Worm (Caenorhabditis elegans) whole organism, late embryonic: ENCODE data around the gene nep-11.
"Not testable (repeated sequence)": the region's sequence is repeated elsewhere in the genome, so short reads cannot be mapped to it uniquely, and the experiment has no call there.

ENCODE experiments used
- C38D4.7 ChIP-seq: fragments of 200-800 bp; sonication (Bioruptor generic); optimal IDR thresholded peaks from 2 replicates; lab custom pipeline; 2018; ENCODE audit warnings: mild to moderate bottlenecking, missing genetic modification characterization, moderate library complexity, missing compliant biosample characterization
- F13H6.1 ChIP-seq: sonication (generic microtip); optimal IDR thresholded peaks from 2 replicates; lab custom pipeline; 2016; ENCODE audit warnings: missing genetic modification characterization, missing compliant biosample characterization
- T23F11.4 ChIP-seq: fragments of 200-800 bp; sonication (Bioruptor generic); optimal IDR thresholded peaks from 2 replicates; lab custom pipeline; 2018; ENCODE audit warnings: mild to moderate bottlenecking, missing genetic modification characterization, missing compliant biosample characterization
- Y22D7AL.16 ChIP-seq: sonication (generic microtip); optimal IDR thresholded peaks from 2 replicates; lab custom pipeline; 2016; ENCODE audit warnings: missing genetic modification characterization, missing compliant biosample characterization
- ahr-1 ChIP-seq: sonication (generic microtip); optimal IDR thresholded peaks from 2 replicates; lab custom pipeline; 2016; ENCODE audit warnings: missing genetic modification characterization, missing compliant biosample characterization
- ama-1 ChIP-seq: fragments of 150-350 bp; optimal IDR thresholded peaks from 2 replicates; lab custom pipeline; 2014
- ceh-18 ChIP-seq: sonication (generic microtip); optimal IDR thresholded peaks from 2 replicates; lab custom pipeline; 2016; ENCODE audit warnings: missing genetic modification characterization, missing compliant biosample characterization
- ceh-45 ChIP-seq: fragments of 200-800 bp; sonication (Bioruptor generic); IDR thresholded peaks from 2 replicates; pipeline ENCODE4 v1.3.6; 2022; ENCODE audit warnings: missing genetic modification reagents, missing genetic modification characterization, missing compliant biosample characterization
- ceh-48 ChIP-seq: sonication (generic microtip); optimal IDR thresholded peaks from 2 replicates; lab custom pipeline; 2016; ENCODE audit warnings: missing genetic modification characterization, inconsistent platforms, missing compliant biosample characterization
- ceh-6 ChIP-seq: fragments of 200-800 bp; sonication (Bioruptor generic); optimal IDR thresholded peaks from 2 replicates; lab custom pipeline; 2018; ENCODE audit warnings: mild to moderate bottlenecking, missing genetic modification characterization, missing compliant biosample characterization
- dmd-4 ChIP-seq: sonication (generic microtip); optimal IDR thresholded peaks from 2 replicates; lab custom pipeline; 2016; ENCODE audit warnings: borderline replicate concordance, missing genetic modification characterization, missing compliant biosample characterization
- dve-1 ChIP-seq: sonication (generic microtip); optimal IDR thresholded peaks from 2 replicates; lab custom pipeline; 2017; ENCODE audit warnings: antibody characterized with exemption, mild to moderate bottlenecking, missing genetic modification characterization, missing compliant biosample characterization
- eyg-1 ChIP-seq: sonication (generic microtip); optimal IDR thresholded peaks from 2 replicates; lab custom pipeline; 2016; ENCODE audit warnings: missing genotype, missing genetic modification characterization, missing compliant biosample characterization
- fax-1 ChIP-seq: sonication (generic microtip); optimal IDR thresholded peaks from 2 replicates; lab custom pipeline; 2016; ENCODE audit warnings: missing genotype, missing genetic modification characterization, missing compliant biosample characterization
- fkh-6 ChIP-seq: sonication (generic microtip); optimal IDR thresholded peaks from 2 replicates; lab custom pipeline; 2016; ENCODE audit warnings: missing genetic modification characterization, missing compliant biosample characterization
- gmeb-2 ChIP-seq: sonication (generic microtip); optimal IDR thresholded peaks from 2 replicates; lab custom pipeline; 2016; ENCODE audit warnings: missing genetic modification characterization, inconsistent platforms, missing compliant biosample characterization
- hlh-15 ChIP-seq: sonication (generic microtip); optimal IDR thresholded peaks from 2 replicates; lab custom pipeline; 2016; ENCODE audit warnings: missing genetic modification characterization, missing compliant biosample characterization
- hlh-6 ChIP-seq: sonication (generic microtip); optimal IDR thresholded peaks from 2 replicates; lab custom pipeline; 2016; ENCODE audit warnings: missing genotype, missing genetic modification characterization, missing compliant biosample characterization
- hlh-8 ChIP-seq: sonication (generic microtip); optimal IDR thresholded peaks from 2 replicates; lab custom pipeline; 2016; ENCODE audit warnings: missing genotype, missing genetic modification characterization, missing compliant biosample characterization
- lim-6 ChIP-seq: sonication (generic microtip); optimal IDR thresholded peaks from 2 replicates; lab custom pipeline; 2016; ENCODE audit warnings: missing genetic modification characterization, missing compliant biosample characterization
- mec-3 ChIP-seq: sonication (generic microtip); optimal IDR thresholded peaks from 2 replicates; lab custom pipeline; 2016; ENCODE audit warnings: borderline replicate concordance, missing genetic modification characterization, missing compliant biosample characterization
- nfya-1 ChIP-seq: sonication (generic microtip); optimal IDR thresholded peaks from 2 replicates; lab custom pipeline; 2017; ENCODE audit warnings: missing genetic modification characterization, mild to moderate bottlenecking, missing compliant biosample characterization, antibody characterized with exemption, moderate library complexity
- nhr-11 ChIP-seq: fragments of 150-350 bp; optimal IDR thresholded peaks from 2 replicates; lab custom pipeline; 2014; ENCODE audit warnings: missing biosample characterization, missing genetic modification characterization
- odd-2 ChIP-seq: sonication (generic microtip); optimal IDR thresholded peaks from 2 replicates; lab custom pipeline; 2017; ENCODE audit warnings: antibody characterized with exemption, mild to moderate bottlenecking, missing genetic modification characterization, missing compliant biosample characterization
- pha-2 ChIP-seq: sonication (generic microtip); optimal IDR thresholded peaks from 2 replicates; lab custom pipeline; 2017; ENCODE audit warnings: mild to moderate bottlenecking, missing genetic modification characterization, missing compliant biosample characterization
- pha-4 ChIP-seq: fragments of 150-350 bp; optimal IDR thresholded peaks from 2 replicates; lab custom pipeline; 2018; ENCODE audit warnings: missing biosample characterization, missing genetic modification reagents, missing genetic modification characterization
- pros-1 ChIP-seq: fragments of 150-350 bp; optimal IDR thresholded peaks from 2 replicates; lab custom pipeline; 2014; ENCODE audit warnings: missing biosample characterization, missing genetic modification reagents, missing genetic modification characterization
- rnt-1 ChIP-seq: sonication (generic microtip); optimal IDR thresholded peaks from 2 replicates; lab custom pipeline; 2016; ENCODE audit warnings: missing genetic modification characterization, missing compliant biosample characterization
- sox-2 ChIP-seq: fragments of 200-800 bp; sonication (Bioruptor generic); IDR thresholded peaks from 2 replicates; pipeline ENCODE4 v1.3.6; 2022; ENCODE audit warnings: missing genetic modification reagents, missing genetic modification characterization, missing compliant biosample characterization
- sox-4 ChIP-seq: sonication (generic microtip); optimal IDR thresholded peaks from 2 replicates; lab custom pipeline; 2017; ENCODE audit warnings: mild to moderate bottlenecking, missing genetic modification characterization, inconsistent platforms, missing compliant biosample characterization
- syd-9 ChIP-seq: sonication (generic microtip); optimal IDR thresholded peaks from 2 replicates; lab custom pipeline; 2016; ENCODE audit warnings: mild to moderate bottlenecking, missing genetic modification characterization, moderate library complexity, missing compliant biosample characterization
- unc-55 ChIP-seq: sonication (generic microtip); optimal IDR thresholded peaks from 2 replicates; lab custom pipeline; 2017; ENCODE audit warnings: missing biosample characterization, missing genetic modification reagents, missing genetic modification characterization
- zip-5 ChIP-seq: sonication (generic microtip); optimal IDR thresholded peaks from 2 replicates; lab custom pipeline; 2016; ENCODE audit warnings: missing genetic modification characterization, missing compliant biosample characterization

The nep-11 gene

DNA sequence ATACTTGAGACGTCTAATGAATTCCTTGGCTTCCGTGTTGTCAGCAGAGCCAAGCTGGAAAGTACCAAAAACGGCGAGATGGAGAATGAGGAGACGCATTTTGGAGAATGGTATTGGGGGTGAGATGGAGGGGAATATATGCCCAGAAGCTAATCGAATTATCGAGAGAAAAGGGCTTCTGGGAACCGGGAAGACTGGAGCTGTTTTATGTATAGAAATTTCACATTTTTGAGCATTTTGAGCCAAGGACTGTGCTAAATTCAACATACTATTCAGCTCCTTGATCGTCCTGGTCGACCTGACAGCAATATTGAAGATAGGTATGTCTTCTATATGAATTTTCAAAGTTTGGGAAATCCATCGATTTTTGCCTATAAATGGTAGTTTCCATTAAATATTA is 34.7 kb upstream of the nep-11 start, which contains the start of gene C16C8.7:
TSS of gene C16C8.7 (minus strand) at position 101 of the 400 bp plus-strand sequence.
- TF ChIP-seq nfya-1: no peak

DNA sequence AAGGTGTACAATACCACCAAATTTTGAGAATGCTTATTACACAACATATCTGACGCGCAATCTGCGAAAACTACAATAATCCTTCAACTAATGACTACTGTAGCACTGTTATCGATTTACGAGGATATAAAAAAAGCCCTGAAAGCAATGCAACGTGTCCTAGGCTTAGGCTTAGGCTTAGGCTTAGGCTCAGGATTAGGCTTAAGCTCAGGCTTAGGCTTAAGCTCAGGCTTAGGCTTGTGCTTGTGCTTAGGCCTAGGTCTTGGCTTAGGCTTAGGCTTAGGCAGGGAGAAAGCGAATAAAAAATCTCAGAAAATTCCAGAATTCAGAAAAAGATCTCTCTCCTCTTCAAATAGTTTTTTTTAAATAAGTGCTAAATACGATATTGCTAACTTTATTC is 33.9 kb upstream of the nep-11 start:
- no peak for TF ChIP-seq syd-9 (tag; lab: Kevin White, UChicago)
- TF ChIP-seq hlh-6 (tag; lab: Kevin White, UChicago): no peak
- no peak for TF ChIP-seq ama-1 (lab: Kevin White, UChicago)
- peak; percentile 79 for TF ChIP-seq dve-1

DNA sequence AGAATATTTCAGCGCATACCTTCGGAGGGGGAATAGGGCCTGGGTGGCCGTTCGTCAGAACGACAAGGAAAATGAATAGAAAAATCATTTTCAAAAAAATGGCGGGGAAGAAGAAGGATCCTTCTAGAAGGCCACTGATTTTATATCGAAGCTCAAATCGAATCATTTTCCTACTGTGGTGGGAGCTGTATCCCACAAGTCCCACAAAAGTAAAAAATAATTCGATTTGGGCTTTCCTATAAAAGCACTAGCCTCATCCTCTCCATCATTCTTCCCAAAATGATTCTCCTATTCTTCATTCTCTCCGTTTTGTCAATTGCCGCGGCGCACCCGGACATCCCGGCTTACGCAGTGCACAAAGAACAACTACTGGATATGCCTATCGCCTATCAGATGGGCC is 32.9 kb upstream of the nep-11 start, which contains the start of the genes C16C8.26 and C16C8.19:
TSS of gene C16C8.26 (minus strand) at position 101 of the 400 bp plus-strand sequence.
TSS of gene C16C8.19 (plus strand) at position 279 of the 400 bp plus-strand sequence.
- no peak for TF ChIP-seq hlh-8 (tag; lab: Kevin White, UChicago)
- TF ChIP-seq ceh-18: no peak
- no peak for TF ChIP-seq pros-1 (tag; lab: Kevin White, UChicago)
- TF ChIP-seq ahr-1 (tag; lab: Kevin White, UChicago): no peak
- no peak for TF ChIP-seq gmeb-2 (tag; lab: Kevin White, UChicago)
- TF ChIP-seq Y22D7AL.16: no peak
- no peak for TF ChIP-seq nfya-1
- TF ChIP-seq fkh-6: no peak
- no peak for TF ChIP-seq sox-2 (GFP tag; lab: Robert Waterston, UW)

DNA sequence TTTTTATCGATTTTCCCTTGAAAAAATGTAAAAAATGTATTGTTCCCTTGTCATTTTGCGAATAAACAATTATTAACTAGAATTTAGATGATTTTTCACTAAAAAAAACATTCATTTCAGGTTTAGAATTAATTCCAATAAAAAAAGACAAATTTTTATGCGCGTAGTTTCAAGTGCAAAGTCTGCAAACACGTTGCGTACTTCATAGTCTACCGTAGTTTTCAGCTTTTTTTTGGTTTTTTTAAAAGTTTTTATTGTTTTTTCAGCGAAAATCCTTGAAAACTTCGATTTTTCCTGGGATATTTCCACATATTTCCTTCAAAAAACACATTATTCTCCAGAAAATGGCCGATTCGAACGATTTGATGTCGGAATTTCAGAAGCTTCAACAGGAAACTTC is 28.2 kb upstream of the nep-11 start, which contains the start of gene C16C8.11:
TSS of gene C16C8.11 (plus strand) at position 188 of the 400 bp plus-strand sequence.
- TF ChIP-seq T23F11.4 (GFP tag; lab: Kevin White, UChicago) (no peak), nhr-11 (no peak), ceh-45 (GFP tag; lab: Robert Waterston, UW) (no peak), Y22D7AL.16 (no peak), pha-2 (tag; lab: Kevin White, UChicago) (no peak), hlh-15 (no peak), odd-2 (no peak), ceh-18 (no peak), ceh-48 (tag; lab: Kevin White, UChicago) (no peak), dve-1 (no peak), fax-1 (tag; lab: Kevin White, UChicago) (no peak), F13H6.1 (no peak), dmd-4 (no peak), rnt-1 (tag; lab: Kevin White, UChicago) (no peak), ceh-6 (GFP tag; lab: Kevin White, UChicago) (no peak), zip-5 (tag; lab: Kevin White, UChicago) (no peak), C38D4.7 (GFP tag; lab: Kevin White, UChicago) (no peak), mec-3 (tag; lab: Kevin White, UChicago) (no peak), sox-4 (tag; lab: Kevin White, UChicago) (no peak), ahr-1 (tag; lab: Kevin White, UChicago) (no peak)

DNA sequence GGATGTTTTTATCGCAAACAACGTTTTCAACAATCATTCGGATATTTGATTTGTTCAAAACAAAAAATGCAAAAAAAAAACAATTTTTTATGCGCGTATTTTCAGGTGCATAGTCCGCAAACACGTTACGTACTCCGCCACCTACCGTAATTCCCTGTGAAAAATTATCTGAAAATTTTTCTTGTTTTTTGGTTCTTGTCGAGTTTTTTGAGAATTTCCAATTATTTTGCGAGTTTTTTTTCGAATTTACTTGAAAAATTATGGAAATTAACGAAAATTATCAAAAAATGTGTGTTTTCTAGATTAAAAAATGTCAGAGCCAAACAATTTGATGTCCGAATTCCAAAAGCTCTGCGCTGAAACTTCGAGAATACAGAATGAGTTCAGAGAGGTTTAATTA is 27.1 kb upstream of the nep-11 start, which contains the start of gene C16C8.12:
TSS of gene C16C8.12 (plus strand) at position 301 of the 400 bp plus-strand sequence.
- TF ChIP-seq eyg-1 (tag; lab: Kevin White, UChicago): no peak
- no peak for TF ChIP-seq lim-6 (tag; lab: Kevin White, UChicago)
- TF ChIP-seq sox-2 (GFP tag; lab: Robert Waterston, UW): no peak

DNA sequence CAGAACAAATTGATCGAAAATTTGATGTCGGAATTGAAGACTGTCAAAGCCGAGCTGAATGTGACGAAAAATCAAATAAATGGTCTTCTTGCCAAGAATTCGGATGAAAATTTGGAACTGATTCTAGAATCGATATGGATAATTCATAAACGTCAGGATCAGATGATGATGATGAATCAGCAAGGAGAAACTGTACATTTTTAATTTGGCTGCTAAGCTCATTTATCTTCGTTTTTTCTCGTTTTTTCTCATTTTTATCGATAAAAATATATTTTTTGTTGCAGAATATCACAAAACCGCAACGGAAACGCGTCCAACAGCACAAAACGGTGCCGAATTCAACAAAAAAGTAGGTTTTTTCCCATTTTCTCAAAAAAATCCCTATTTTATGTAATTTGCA is 24.2 kb upstream of the nep-11 start, which contains the start of gene C16C8.14:
TSS of gene C16C8.14 (plus strand) at position 301 of the 400 bp plus-strand sequence.
- TF ChIP-seq odd-2; pha-4 (tag; lab: Kevin White, UChicago); unc-55 (GFP tag; lab: Kevin White, UChicago): not testable (repeated sequence)
